Worm (Caenorhabditis elegans): ENCODE data around the gene F44A6.4.

Gene F44A6.4

DNA sequence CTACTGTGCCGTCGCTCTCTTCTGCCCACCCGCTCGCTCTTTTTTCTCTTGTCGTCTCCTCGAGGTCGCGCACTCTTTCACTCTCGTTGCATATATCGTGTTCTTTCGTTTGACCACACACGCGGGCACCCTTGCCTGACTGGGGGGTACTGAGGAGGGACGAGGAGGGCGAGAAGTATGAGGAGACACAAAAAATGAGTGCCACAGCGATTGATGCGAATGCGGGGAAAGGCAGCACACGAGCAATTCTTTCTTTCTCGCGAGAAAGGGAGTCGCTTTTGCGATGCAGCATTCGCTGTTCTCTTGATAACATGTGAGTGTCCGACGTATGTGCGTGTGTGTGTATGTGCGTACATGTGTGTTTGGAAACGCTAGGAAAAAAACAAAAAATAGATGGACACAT, 26.8 kb downstream of the F44A6.4 start (continued):
- TF ChIP-seq lsy-27 (tag; optimal IDR thresholded peaks at IDR 0.05; ENCODE audit: borderline replicate concordance, insufficient read depth): no peak
- TF ChIP-seq chd-7 (tag; optimal IDR thresholded peaks at IDR 0.05): peak; percentile 44
- no peak for TF ChIP-seq bed-1 (GFP tag; IDR thresholded peaks at IDR 0.05)
- TF ChIP-seq pha-4 (tag; optimal IDR thresholded peaks at IDR 0.05): no peak
- no peak for TF ChIP-seq rcor-1 (GFP tag; IDR thresholded peaks at IDR 0.05)
- no peak for TF ChIP-seq aptf-2 (GFP tag; conservative IDR thresholded peaks at IDR 0.05)
- peak; percentile 31 for TF ChIP-seq snpc-4 (GFP tag; optimal IDR thresholded peaks at IDR 0.05)
- TF ChIP-seq snpc-4 (tag; optimal IDR thresholded peaks at IDR 0.05): peak in 3 of 4 experiments; percentile 8 to 53 (median 48)
- TF ChIP-seq lin-26 (GFP tag; IDR thresholded peaks at IDR 0.05): peak; percentile 62; the same call in 1 of the 2 replicates
- peak; percentile 18 for TF ChIP-seq gei-17 (GFP tag; optimal IDR thresholded peaks at IDR 0.05)
- no peak for TF ChIP-seq rec-8 (tag; optimal IDR thresholded peaks at IDR 0.05)
- no peak for TF ChIP-seq Y56A3A.18 (GFP tag; IDR thresholded peaks at IDR 0.05)
- peak; percentile 49; the same call in 1 of the 2 replicates for TF ChIP-seq pbrm-1 (GFP tag; IDR thresholded peaks at IDR 0.05)
- peak; percentile 60 for TF ChIP-seq ets-4 (GFP tag; optimal IDR thresholded peaks at IDR 0.05)
- no peak for TF ChIP-seq ztf-28 (GFP tag; IDR thresholded peaks at IDR 0.05)
- TF ChIP-seq zim-3 (tag; optimal IDR thresholded peaks at IDR 0.05): peak; percentile 23
- no peak for TF ChIP-seq Y53F4B.3 (GFP tag; IDR thresholded peaks at IDR 0.05)
- no peak for TF ChIP-seq ZK185.1 (tag; optimal IDR thresholded peaks at IDR 0.05; ENCODE audit: poor library complexity, severe bottlenecking)
- no peak for TF ChIP-seq hlh-12 (tag; optimal IDR thresholded peaks at IDR 0.05)
- TF ChIP-seq Y67H2A.10 (GFP tag; conservative IDR thresholded peaks at IDR 0.05): no peak
- TF ChIP-seq repo-1 (tag; optimal IDR thresholded peaks at IDR 0.05): no peak
- no peak for TF ChIP-seq madf-6 (GFP tag; IDR thresholded peaks at IDR 0.05)
- no peak for TF ChIP-seq Y79H2A.3 (GFP tag; conservative IDR thresholded peaks at IDR 0.05)
- TF ChIP-seq mxl-1 (tag; optimal IDR thresholded peaks at IDR 0.05): no peak
- TF ChIP-seq T26A5.8 (tag; optimal IDR thresholded peaks at IDR 0.05): no peak
- TF ChIP-seq nhr-90 (tag; optimal IDR thresholded peaks at IDR 0.05): peak; percentile 54
- no peak for TF ChIP-seq nhr-120 (GFP tag; IDR thresholded peaks at IDR 0.05)
- no peak for TF ChIP-seq lsl-1 (GFP tag; optimal IDR thresholded peaks at IDR 0.05)
- TF ChIP-seq F39B2.1 (GFP tag; IDR thresholded peaks at IDR 0.05): no peak
- peak; percentile 68 for TF ChIP-seq K11D2.4 (GFP tag; IDR thresholded peaks at IDR 0.05)
- TF ChIP-seq nfya-1 (tag; optimal IDR thresholded peaks at IDR 0.05; ENCODE audit: borderline replicate concordance, insufficient read depth): no peak
- TF ChIP-seq nhr-179 (tag; optimal IDR thresholded peaks at IDR 0.05): no peak
- TF ChIP-seq C06A6.2 (GFP tag; conservative IDR thresholded peaks at IDR 0.05): no peak; the same call in 1 of the 2 replicates
- peak; percentile 60 for TF ChIP-seq hmg-1.2 (GFP tag; IDR thresholded peaks at IDR 0.05)
- no peak for TF ChIP-seq ztf-6 (GFP tag; IDR thresholded peaks at IDR 0.05)
- no peak for TF ChIP-seq cebp-2 (GFP tag; IDR thresholded peaks at IDR 0.05)
- no peak for TF ChIP-seq snpc-1.3 (tag; optimal IDR thresholded peaks at IDR 0.05; ENCODE audit: insufficient read depth)
- peak; percentile 10 for TF ChIP-seq ama-1 (optimal IDR thresholded peaks at IDR 0.05)
- TF ChIP-seq ama-1 (GFP tag; optimal IDR thresholded peaks at IDR 0.05): no peak
- TF ChIP-seq athp-1 (tag; optimal IDR thresholded peaks at IDR 0.05): no peak
- TF ChIP-seq mes-4 (tag; optimal IDR thresholded peaks at IDR 0.05): no peak
- peak; percentile 98 for TF ChIP-seq zfh-2 (GFP tag; conservative IDR thresholded peaks at IDR 0.05)
- peak in 1 of 3 experiments; percentile 71 for TF ChIP-seq lin-35 (GFP tag; optimal IDR thresholded peaks at IDR 0.05)
- peak; percentile 83 for TF ChIP-seq nhr-80 (tag; optimal IDR thresholded peaks at IDR 0.05)
- TF ChIP-seq cebp-1 (GFP tag; IDR thresholded peaks at IDR 0.05): 0 out of 2 replicates have a peak, but pooled peaks have one; percentile 20
- peak; percentile 75 for TF ChIP-seq cebp-1 (tag; optimal IDR thresholded peaks at IDR 0.05)
- TF ChIP-seq F49E8.2 (tag; optimal IDR thresholded peaks at IDR 0.05; ENCODE audit: insufficient read depth): no peak
- no peak for TF ChIP-seq sea-2 (GFP tag; IDR thresholded peaks at IDR 0.05)
- no peak for TF ChIP-seq hsf-1 (GFP tag; IDR thresholded peaks at IDR 0.05)
